Worm (Caenorhabditis elegans): ENCODE results near the gene srx-117.
"Not testable (repeated sequence)": the region's sequence is repeated elsewhere in the genome, so short reads cannot be mapped to it uniquely, and the experiment has no call there.

ce11 chrV:5663317-5663716 is 19.0 kb downstream of the srx-117 start, which contains the start of gene C14C11.1:
- TF ChIP-seq him-1 (tag; optimal IDR thresholded peaks at IDR 0.05); F49E8.2 (tag; optimal IDR thresholded peaks at IDR 0.05; ENCODE audit: insufficient read depth); aptf-3 (GFP tag; IDR thresholded peaks at IDR 0.05); efl-1 (GFP tag; optimal IDR thresholded peaks at IDR 0.05); unc-62 (GFP tag; optimal IDR thresholded peaks at IDR 0.05): not testable (repeated sequence)
